Worm (Caenorhabditis elegans): ENCODE results near the gene srg-47.

DNA sequence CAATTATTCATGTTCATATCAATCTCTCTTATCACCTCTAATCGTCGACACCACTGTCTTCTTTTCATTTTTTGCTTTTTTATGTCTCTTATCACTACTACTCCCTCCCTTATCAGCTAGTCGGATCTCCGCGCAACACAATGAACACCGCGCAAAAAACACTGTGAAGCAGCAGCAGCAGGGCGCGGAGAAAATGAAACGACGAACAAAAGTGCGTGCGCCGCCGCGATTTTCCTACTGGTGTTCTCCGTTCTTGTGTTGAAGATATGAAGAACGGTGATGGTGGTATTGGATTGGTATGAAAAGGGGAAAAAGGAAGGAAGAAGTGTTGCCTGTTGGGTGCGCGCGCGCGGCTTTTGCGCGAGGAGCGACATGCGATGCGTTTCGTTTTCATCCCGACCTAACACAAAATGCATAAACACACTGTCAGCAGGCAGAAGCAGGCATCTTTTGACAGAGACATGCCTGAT lies 50.3 kb downstream of the srg-47 start:
- TF ChIP-seq daf-16 (GFP tag; optimal IDR thresholded peaks at IDR 0.05) (no peak), daf-16 (tag; optimal IDR thresholded peaks at IDR 0.05) (no peak), nhr-76 (tag; optimal IDR thresholded peaks at IDR 0.05) (no peak)

Data from whole organism, L4 larva.